Fruit fly (Drosophila melanogaster) whole organism, embryonic: ENCODE measurements around the gene dmrt93B.

Experiments
- Atf-2 ChIP-seq: fragments of 200-800 bp; sonication (Bioruptor generic); optimal IDR thresholded peaks from 2 replicates; lab custom pipeline; 2016; ENCODE audit warnings: missing biosample characterization, missing genetic modification characterization
- BEAF-32 ChIP-seq: fragments of 200-800 bp; sonication (Bioruptor generic); optimal IDR thresholded peaks from 3 replicates; lab custom pipeline; 2017; ENCODE audit warnings: missing biosample characterization, missing genetic modification characterization, mild to moderate bottlenecking, moderate library complexity, missing genetic modification reagents
- CG10267 ChIP-seq: fragments of 200-800 bp; sonication (Bioruptor generic); optimal IDR thresholded peaks from 2 replicates; lab custom pipeline; 2018; ENCODE audit warnings: missing biosample characterization, mild to moderate bottlenecking, missing genetic modification characterization, moderate library complexity
- CG11398 ChIP-seq: fragments of 200-800 bp; sonication (Bioruptor generic); optimal IDR thresholded peaks from 2 replicates; lab custom pipeline; 2016; ENCODE audit warnings: missing biosample characterization, missing genetic modification characterization
- CG11723 ChIP-seq: fragments of 200-800 bp; sonication (Bioruptor generic); optimal IDR thresholded peaks from 2 replicates; lab custom pipeline; 2017; ENCODE audit warnings: missing biosample characterization, mild to moderate bottlenecking, missing genetic modification characterization
- CG13287 ChIP-seq: fragments of 200-800 bp; sonication (Bioruptor generic); IDR thresholded peaks from 2 replicates; pipeline ENCODE4 v1.3.6; 2022; ENCODE audit warnings: missing biosample characterization, missing genetic modification characterization; ENCODE audit not compliant: partially characterized antibody
- CG14710 ChIP-seq: fragments of 200-800 bp; sonication (Bioruptor generic); optimal IDR thresholded peaks from 3 replicates; lab custom pipeline; 2019; ENCODE audit warnings: missing biosample characterization, mild to moderate bottlenecking, missing genetic modification characterization, moderate library complexity
- CG15514 ChIP-seq: fragments of 200-800 bp; sonication (Bioruptor generic); optimal IDR thresholded peaks from 3 replicates; lab custom pipeline; 2017; ENCODE audit warnings: missing biosample characterization, missing genetic modification characterization, mild to moderate bottlenecking, moderate library complexity, missing genetic modification reagents
- CG2712 ChIP-seq: fragments of 200-800 bp; optimal IDR thresholded peaks from 3 replicates; lab custom pipeline; 2019; ENCODE audit warnings: missing biosample characterization, mild to moderate bottlenecking, missing genetic modification characterization, moderate library complexity
- CG2875 ChIP-seq: fragments of 200-800 bp; sonication (Bioruptor generic); optimal IDR thresholded peaks from 2 replicates; lab custom pipeline; 2017; ENCODE audit warnings: missing biosample characterization, mild to moderate bottlenecking, missing genetic modification characterization, missing genetic modification reagents
- CG30020 ChIP-seq: fragments of 200-800 bp; optimal IDR thresholded peaks from 2 replicates; lab custom pipeline; 2019; ENCODE audit warnings: missing biosample characterization, mild to moderate bottlenecking, missing genetic modification characterization, moderate library complexity
- CG34224 ChIP-seq: fragments of 200-800 bp; sonication (Bioruptor generic); IDR thresholded peaks from 3 replicates; pipeline ENCODE4 v1.3.6; 2022; ENCODE audit warnings: missing biosample characterization, missing genetic modification characterization; ENCODE audit not compliant: partially characterized antibody
- CG3847 ChIP-seq: fragments of 200-800 bp; sonication (Bioruptor generic); IDR thresholded peaks from 2 replicates; pipeline ENCODE4 v1.3.6; 2022; ENCODE audit warnings: missing biosample characterization, missing genetic modification characterization
- CG4404 ChIP-seq: fragments of 200-800 bp; sonication (Bioruptor generic); IDR thresholded peaks from 2 replicates; pipeline ENCODE4 v1.3.6; 2022; ENCODE audit warnings: missing biosample characterization, missing genetic modification characterization
- CG4820 ChIP-seq: fragments of 200-800 bp; sonication (Bioruptor generic); optimal IDR thresholded peaks from 3 replicates; lab custom pipeline; 2016; ENCODE audit warnings: missing biosample characterization, missing genetic modification characterization
- CG6791 ChIP-seq: fragments of 200-800 bp; sonication (Bioruptor generic); IDR thresholded peaks from 3 replicates; pipeline ENCODE4 v1.3.6; 2022; ENCODE audit warnings: missing biosample characterization, missing genetic modification characterization; ENCODE audit not compliant: partially characterized antibody
- CG8290 ChIP-seq, 3 experiments: fragments of 200-800 bp; sonication (Bioruptor generic); optimal IDR thresholded peaks; 2 replicates each; lab custom pipeline; 2016 to 2019; ENCODE audit warnings: missing biosample characterization in 3 of 3, missing genetic modification characterization in 3 of 3, mild to moderate bottlenecking in 2 of 3, moderate library complexity in 1 of 3
- CTCF ChIP-seq: fragments of 200-800 bp; sonication (Bioruptor generic); optimal IDR thresholded peaks from 2 replicates; lab custom pipeline; 2017; ENCODE audit warnings: missing biosample characterization, mild to moderate bottlenecking, missing genetic modification characterization, moderate library complexity
- Dll ChIP-seq: fragments of 200-800 bp; sonication (Bioruptor generic); IDR thresholded peaks from 4 replicates; pipeline ENCODE4 v1.3.6; 2022; ENCODE audit warnings: missing biosample characterization, missing genetic modification characterization; ENCODE audit not compliant: partially characterized antibody
- E2f2 ChIP-seq: fragments of 200-800 bp; sonication (Bioruptor generic); IDR thresholded peaks from 2 replicates; pipeline ENCODE4 v1.3.6; 2022; ENCODE audit warnings: missing biosample characterization, missing genetic modification characterization
- H2.0 ChIP-seq: fragments of 200-800 bp; sonication (Bioruptor generic); IDR thresholded peaks from 2 replicates; pipeline ENCODE4 v1.3.6; 2022; ENCODE audit warnings: missing biosample characterization, missing genetic modification characterization
- Hsf ChIP-seq: fragments of 200-800 bp; sonication (Bioruptor generic); optimal IDR thresholded peaks from 3 replicates; lab custom pipeline; 2016; ENCODE audit warnings: missing biosample characterization, missing genetic modification characterization
- Max ChIP-seq: fragments of 200-800 bp; sonication (Bioruptor generic); optimal IDR thresholded peaks from 2 replicates; lab custom pipeline; 2016; ENCODE audit warnings: missing biosample characterization, mild to moderate bottlenecking, missing genetic modification characterization
- Med ChIP-seq: fragments of 200-800 bp; sonication (Bioruptor generic); peaks from one replicate; lab custom pipeline; 2016; ENCODE audit warnings: missing biosample characterization, missing genetic modification characterization, mild to moderate bottlenecking, inconsistent platforms, moderate library complexity
- Opbp ChIP-seq: fragments of 200-800 bp; sonication (Bioruptor generic); IDR thresholded peaks from 3 replicates; pipeline ENCODE4 v1.3.6; 2022; ENCODE audit warnings: missing biosample characterization, missing genetic modification characterization; ENCODE audit not compliant: partially characterized antibody
- Scr ChIP-seq: fragments of 200-800 bp; sonication (Bioruptor generic); IDR thresholded peaks from 2 replicates; pipeline ENCODE4 v1.3.6; 2022; ENCODE audit warnings: missing biosample characterization, missing genetic modification characterization; ENCODE audit not compliant: partially characterized antibody
- Six4 ChIP-seq: fragments of 200-800 bp; sonication (Bioruptor generic); optimal IDR thresholded peaks from 2 replicates; lab custom pipeline; 2016; ENCODE audit warnings: missing biosample characterization, missing genetic modification characterization
- amos ChIP-seq: fragments of 200-800 bp; sonication (Bioruptor generic); IDR thresholded peaks from 2 replicates; pipeline ENCODE4 v1.3.6; 2022; ENCODE audit warnings: missing biosample characterization, missing genetic modification characterization; ENCODE audit not compliant: partially characterized antibody
- bab2 ChIP-seq: fragments of 200-800 bp; sonication (Bioruptor generic); optimal IDR thresholded peaks from 2 replicates; lab custom pipeline; 2016; ENCODE audit warnings: missing biosample characterization, missing genetic modification characterization
- bbx ChIP-seq: fragments of 200-800 bp; sonication (Bioruptor generic); IDR thresholded peaks from 2 replicates; pipeline ENCODE4 v1.3.6; 2022; ENCODE audit warnings: missing biosample characterization, missing genetic modification characterization; ENCODE audit not compliant: partially characterized antibody
- chif ChIP-seq, 2 experiments: fragments of 200-800 bp; sonication (Bioruptor generic); optimal IDR thresholded peaks; 3 replicates each; lab custom pipeline; 2016; ENCODE audit warnings: missing biosample characterization in 2 of 2, missing genetic modification characterization in 2 of 2
- ci ChIP-seq: fragments of 200-800 bp; sonication (Bioruptor generic); IDR thresholded peaks from 3 replicates; pipeline ENCODE4 v1.3.6; 2022; ENCODE audit warnings: missing biosample characterization, missing genetic modification characterization
- cwo ChIP-seq: fragments of 200-800 bp; sonication (Bioruptor generic); optimal IDR thresholded peaks from 3 replicates; lab custom pipeline; 2017; ENCODE audit warnings: missing biosample characterization, missing genetic modification characterization, mild to moderate bottlenecking, moderate library complexity, missing genetic modification reagents
- dati ChIP-seq: fragments of 200-800 bp; sonication (Bioruptor generic); IDR thresholded peaks from 2 replicates; pipeline ENCODE4 v1.3.6; 2022; ENCODE audit warnings: missing biosample characterization, missing genetic modification characterization
- dpn ChIP-seq, 2 experiments: fragments of 200-800 bp; sonication (Bioruptor generic); optimal IDR thresholded peaks; 3 replicates each; lab custom pipeline; 2016; ENCODE audit warnings: missing biosample characterization in 2 of 2, missing genetic modification characterization in 2 of 2
- ewg ChIP-seq: fragments of 200-800 bp; sonication (Bioruptor generic); optimal IDR thresholded peaks from 3 replicates; lab custom pipeline; 2017; ENCODE audit warnings: mild to moderate bottlenecking, missing biosample characterization, missing genetic modification reagents, missing genetic modification characterization
- ftz-f1 ChIP-seq: fragments of 200-800 bp; sonication (Bioruptor generic); optimal IDR thresholded peaks from 2 replicates; lab custom pipeline; 2016; ENCODE audit warnings: missing biosample characterization, missing genetic modification characterization
- gfzf ChIP-seq: fragments of 200-800 bp; sonication (Bioruptor generic); optimal IDR thresholded peaks from 2 replicates; lab custom pipeline; 2016; ENCODE audit warnings: missing biosample characterization, mild to moderate bottlenecking, missing genetic modification characterization, moderate library complexity
- nmo ChIP-seq: fragments of 200-800 bp; sonication (Bioruptor generic); optimal IDR thresholded peaks from 2 replicates; lab custom pipeline; 2018; ENCODE audit warnings: missing biosample characterization, mild to moderate bottlenecking, missing genetic modification characterization, moderate library complexity
- prd ChIP-seq, 3 experiments: fragments of >200 bp in 2 of 3; fragments of 200-800 bp in 1 of 3; sonication (Bioruptor generic) in 1 of 3; optimal IDR thresholded peaks in 2 of 3; IDR thresholded peaks in 1 of 3; 2 replicates in 2 of 3; 3 replicates in 1 of 3; pipeline versions ENCODE4 v1.3.6 to Lab custom; 2017 to 2022; ENCODE audit warnings: missing biosample characterization in 1 of 3, missing genetic modification characterization in 1 of 3
- pzg ChIP-seq: fragments of 200-800 bp; sonication (Bioruptor generic); optimal IDR thresholded peaks from 3 replicates; lab custom pipeline; 2018; ENCODE audit warnings: missing biosample characterization, mild to moderate bottlenecking, missing genetic modification characterization, moderate library complexity
- stc ChIP-seq: fragments of 200-800 bp; sonication (Bioruptor generic); IDR thresholded peaks from 2 replicates; pipeline ENCODE4 v1.3.6; 2022; ENCODE audit warnings: missing biosample characterization, missing genetic modification characterization
- unc-4 ChIP-seq: fragments of 200-800 bp; sonication (Bioruptor generic); IDR thresholded peaks from 2 replicates; pipeline ENCODE4 v1.3.6; 2022; ENCODE audit warnings: missing biosample characterization, missing genetic modification characterization; ENCODE audit not compliant: partially characterized antibody
- vvl ChIP-seq: fragments of 200-800 bp; sonication (Bioruptor generic); IDR thresholded peaks from 2 replicates; pipeline ENCODE4 v1.3.6; 2022; ENCODE audit warnings: missing biosample characterization, missing genetic modification characterization
- zen2 ChIP-seq: fragments of 200-800 bp; sonication (Bioruptor generic); IDR thresholded peaks from 3 replicates; pipeline ENCODE4 v1.3.6; 2022; ENCODE audit warnings: missing biosample characterization, missing genetic modification characterization; ENCODE audit not compliant: partially characterized antibody

Gene dmrt93B

dm6 chr3R:21112742-21113465 lies 39.1 kb downstream of the dmrt93B start (continued):
- TF ChIP-seq CG6791 (no peak), CG8290 (GFP tag; optimal IDR thresholded peaks at IDR 0.05; lab: Kevin White, UChicago) (peak; percentile 67), CG8290 (tag; optimal IDR thresholded peaks at IDR 0.05; lab: Kevin White, UChicago) (peak in 1 of 2 experiments; percentile 92), nmo (GFP tag; lab: Kevin White, UChicago) (peak; percentile 87), CG11723 (GFP tag; lab: Kevin White, UChicago) (peak; percentile 81), dati (GFP tag; lab: Robert Waterston, UW) (peak; percentile 77), zen2 (GFP tag; lab: Robert Waterston, UW) (no peak), CTCF (peak; percentile 28), Hsf (GFP tag; lab: Kevin White, UChicago) (peak; percentile 91), prd (optimal IDR thresholded peaks at IDR 0.05; lab: Kevin White, UChicago) (no peak), prd (GFP tag; IDR thresholded peaks at IDR 0.05; lab: Robert Waterston, UW) (peak; percentile 90), Atf-2 (GFP tag; lab: Kevin White, UChicago) (peak; percentile 90), bab2 (GFP tag; lab: Kevin White, UChicago) (peak; percentile 93)

dm6 chr3R:21116057-21116456 lies 42.2 kb downstream of the dmrt93B start, which contains the start of gene ppan:
ppan (plus strand) TSS chr3R:21116254.
- TF ChIP-seq dpn (GFP tag; optimal IDR thresholded peaks at IDR 0.05; lab: Kevin White, UChicago): no peak
- TF ChIP-seq pzg (GFP tag; lab: Kevin White, UChicago): peak; percentile 78
- TF ChIP-seq amos (GFP tag; lab: Robert Waterston, UW): peak; percentile 36; the same call in 1 of the 2 replicates
- peak; percentile 31 for TF ChIP-seq CG10267 (tag; lab: Kevin White, UChicago)
- no peak for TF ChIP-seq Six4 (GFP tag; lab: Kevin White, UChicago)
- peak; percentile 66 for TF ChIP-seq CG15514
- peak; percentile 25; the same call in 1 of the 3 replicates for TF ChIP-seq CG34224 (GFP tag; lab: Robert Waterston, UW)
- peak; percentile 17; the same call in 1 of the 3 replicates for TF ChIP-seq Opbp (GFP tag; lab: Robert Waterston, UW)
- peak; percentile 30; the same call in 1 of the 3 replicates for TF ChIP-seq ci
- peak; percentile 70 for TF ChIP-seq Med (GFP tag; lab: Kevin White, UChicago)
- peak; percentile 42 for TF ChIP-seq CG14710 (tag; lab: Kevin White, UChicago)
- peak; percentile 33 for TF ChIP-seq Scr (GFP tag; lab: Robert Waterston, UW)
- TF ChIP-seq chif (GFP tag; optimal IDR thresholded peaks at IDR 0.05; lab: Kevin White, UChicago): no peak
- TF ChIP-seq CG4820 (GFP tag; lab: Kevin White, UChicago): no peak
- TF ChIP-seq gfzf: peak; percentile 85
- peak; percentile 91 for TF ChIP-seq E2f2 (GFP tag; lab: Robert Waterston, UW)
- TF ChIP-seq H2.0: no peak
- TF ChIP-seq unc-4 (GFP tag; lab: Robert Waterston, UW): peak; percentile 35; the same call in 1 of the 2 replicates
- no peak for TF ChIP-seq CG4404 (GFP tag; lab: Robert Waterston, UW)
- 0 out of 4 replicates have a peak, but pooled peaks have one; percentile 34 for TF ChIP-seq Dll
- no peak for TF ChIP-seq CG11398
- peak; percentile 8 for TF ChIP-seq CG2712 (tag; lab: Kevin White, UChicago)
- 0 out of 2 replicates have a peak, but pooled peaks have one; percentile 31 for TF ChIP-seq bbx (GFP tag; lab: Robert Waterston, UW)
- TF ChIP-seq cwo (GFP tag; lab: Kevin White, UChicago): peak; percentile 97
- peak; percentile 91 for TF ChIP-seq Max (GFP tag; lab: Kevin White, UChicago)
- TF ChIP-seq CG2875 (GFP tag; lab: Kevin White, UChicago): no peak
- TF ChIP-seq ewg (GFP tag; lab: Kevin White, UChicago): no peak
- TF ChIP-seq CG3847 (GFP tag; lab: Robert Waterston, UW): peak; percentile 53; the same call in 1 of the 2 replicates
- 0 out of 2 replicates have a peak, but pooled peaks have one; percentile 8 for TF ChIP-seq vvl (GFP tag; lab: Robert Waterston, UW)
- no peak for TF ChIP-seq stc (GFP tag; lab: Robert Waterston, UW)
- TF ChIP-seq BEAF-32 (GFP tag; lab: Kevin White, UChicago): peak; percentile 39
- peak; percentile 66 for TF ChIP-seq ftz-f1 (GFP tag; lab: Kevin White, UChicago)
- peak; percentile 64 for TF ChIP-seq CG13287 (GFP tag; lab: Robert Waterston, UW)
- peak; percentile 10 for TF ChIP-seq CG30020 (tag; lab: Kevin White, UChicago)
